Worm (Caenorhabditis elegans): ENCODE results near the gene R02D5.4.
"Not testable (repeated sequence)": the region's sequence is repeated elsewhere in the genome, so short reads cannot be mapped to it uniquely, and the experiment has no call there.

The R02D5.4 gene

DNA sequence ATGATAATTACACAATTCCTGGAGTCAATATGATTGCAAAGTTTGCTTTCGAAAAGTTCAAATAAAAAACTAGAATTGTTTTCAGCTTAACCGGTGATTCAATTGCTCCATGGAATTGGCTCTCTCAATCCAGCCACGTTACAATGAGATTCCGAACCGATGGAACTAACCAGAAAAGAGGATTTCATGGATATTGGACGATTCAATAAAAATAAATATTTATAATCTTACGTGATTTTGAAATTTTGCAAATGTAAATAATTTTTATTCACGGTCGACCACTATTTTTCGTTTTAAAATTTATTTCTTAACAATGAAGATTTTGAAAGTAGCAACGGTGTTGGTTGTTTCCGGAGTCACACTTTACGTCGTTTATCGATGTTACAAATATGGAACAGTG, 2.5 kb downstream of the R02D5.4 start, which contains the start of gene R02D5.10:
Gene R02D5.10 (plus strand): TSS at position 301 of the 400 bp plus-strand sequence.
- no peak for TF ChIP-seq W03F9.2 (tag; optimal IDR thresholded peaks at IDR 0.05)
- no peak for TF ChIP-seq dao-5 (tag; optimal IDR thresholded peaks at IDR 0.05)
- TF ChIP-seq him-1 (tag; optimal IDR thresholded peaks at IDR 0.05), result no peak

DNA sequence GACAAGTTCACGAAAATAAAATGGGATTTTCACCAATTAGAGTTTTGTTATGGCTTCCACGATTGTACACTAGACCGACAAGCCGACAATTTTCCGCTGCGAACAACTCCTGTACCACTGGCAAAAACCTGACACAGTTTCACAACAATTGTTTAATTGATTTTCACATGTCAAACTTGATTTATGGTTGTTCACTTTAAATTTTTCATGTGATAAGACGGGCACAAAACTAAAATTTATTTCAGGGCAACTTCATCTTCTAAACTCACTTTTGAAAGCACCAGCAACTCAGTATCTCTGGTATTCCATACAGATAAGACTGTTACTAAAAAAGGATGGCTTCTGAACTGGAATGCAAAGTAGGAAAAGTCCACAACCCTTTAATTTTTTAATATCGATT, 3.1 kb downstream of the R02D5.4 start, which contains the start of gene R02D5.7:
Gene R02D5.7 (minus strand): TSS at position 101 of the 400 bp plus-strand sequence.
- TF ChIP-seq him-1 (tag; optimal IDR thresholded peaks at IDR 0.05), result no peak
- TF ChIP-seq dao-5 (tag; optimal IDR thresholded peaks at IDR 0.05), result no peak
- TF ChIP-seq W03F9.2 (tag; optimal IDR thresholded peaks at IDR 0.05), result no peak

DNA sequence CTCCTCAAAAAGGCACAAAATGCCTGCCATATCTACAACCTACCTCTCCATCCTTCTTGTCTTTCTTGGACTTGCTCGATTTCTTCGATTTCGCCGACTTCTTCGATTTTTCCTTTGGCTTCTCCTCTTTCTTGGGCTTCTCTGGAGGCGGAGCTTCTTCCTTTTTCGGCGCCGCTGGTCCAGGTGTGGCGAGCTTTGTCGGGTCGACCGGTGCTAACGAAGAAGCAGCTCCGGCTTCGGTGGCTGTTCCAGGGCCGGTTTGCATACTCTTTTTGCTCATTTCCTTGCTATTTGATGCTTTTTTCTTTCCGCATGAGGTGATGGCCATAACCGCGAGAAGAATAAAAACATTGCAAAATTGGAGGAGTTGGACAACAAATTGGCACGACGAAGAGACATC, 3.9 kb downstream of the R02D5.4 start:
- no peak for TF ChIP-seq W03F9.2 (tag; optimal IDR thresholded peaks at IDR 0.05)
- TF ChIP-seq dao-5 (tag; optimal IDR thresholded peaks at IDR 0.05), result no peak
- no peak for TF ChIP-seq him-1 (tag; optimal IDR thresholded peaks at IDR 0.05)

DNA sequence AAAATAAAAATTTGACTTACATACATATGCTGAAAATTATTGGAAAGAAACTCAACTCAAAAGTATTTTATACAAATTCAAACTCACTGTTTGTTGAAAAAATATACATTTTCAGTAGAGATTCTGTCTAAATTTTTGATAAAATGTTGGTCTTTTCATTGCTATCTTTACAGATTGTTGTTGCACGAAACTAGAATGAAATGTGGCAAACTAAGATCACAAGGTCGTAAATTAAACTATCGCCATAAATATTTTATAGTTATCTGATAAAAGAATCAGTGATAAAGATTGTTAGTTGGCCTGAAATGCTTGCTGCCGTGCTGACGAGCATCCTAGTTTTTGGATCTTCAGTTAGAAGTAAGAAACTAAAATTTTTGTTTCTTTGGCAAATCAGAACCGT, 5.5 kb downstream of the R02D5.4 start, which contains the start of gene clec-55:
Gene clec-55 (plus strand): TSS at position 301 of the 400 bp plus-strand sequence.
- TF ChIP-seq him-1 (tag; optimal IDR thresholded peaks at IDR 0.05), result no peak
- no peak for TF ChIP-seq W03F9.2 (tag; optimal IDR thresholded peaks at IDR 0.05)
- TF ChIP-seq dao-5 (tag; optimal IDR thresholded peaks at IDR 0.05), result no peak

DNA sequence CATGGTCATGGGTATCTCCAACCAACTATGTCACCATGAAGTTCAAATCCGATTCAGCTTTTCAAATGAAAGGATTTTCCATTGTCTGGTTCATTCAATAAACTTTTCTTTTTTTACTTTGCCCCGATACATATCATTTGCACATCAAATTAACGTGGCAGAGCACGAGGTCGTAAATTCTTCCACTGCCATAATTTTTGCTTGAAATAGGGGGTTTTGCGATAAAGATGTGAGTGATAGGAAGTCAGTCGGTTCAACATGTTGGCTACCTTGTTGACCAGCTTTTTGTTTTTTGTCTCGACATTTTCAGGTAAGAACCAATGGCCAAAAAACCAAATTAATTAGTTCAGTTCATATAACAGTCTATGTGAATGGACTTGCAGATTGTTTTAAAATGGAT, 7.8 kb downstream of the R02D5.4 start, which contains the start of gene clec-54:
Gene clec-54 (plus strand): TSS at position 224 of the 400 bp plus-strand sequence.
- TF ChIP-seq him-1 (tag; optimal IDR thresholded peaks at IDR 0.05) (no peak), W03F9.2 (tag; optimal IDR thresholded peaks at IDR 0.05) (no peak), dao-5 (tag; optimal IDR thresholded peaks at IDR 0.05) (no peak)

DNA sequence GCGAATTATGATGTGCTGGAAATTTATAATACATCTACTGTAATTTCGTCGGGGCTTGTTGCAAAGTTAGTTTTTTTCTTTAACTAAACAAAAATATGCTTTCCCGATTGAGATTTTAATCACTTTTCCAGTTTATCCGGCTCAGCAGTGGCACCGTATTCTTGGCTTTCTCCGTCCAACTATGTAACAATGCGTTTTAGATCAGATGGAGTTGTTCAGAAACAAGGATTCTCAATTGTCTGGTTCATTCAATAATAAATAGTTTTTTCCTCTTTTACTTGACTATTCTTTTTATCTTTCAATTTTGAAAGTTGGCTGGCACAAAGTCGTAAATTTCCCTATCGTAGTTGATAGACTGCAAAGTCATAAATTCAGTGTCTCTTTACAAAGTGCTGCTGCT, 10.4 kb downstream of the R02D5.4 start, which contains the start of gene clec-56:
Gene clec-56 (plus strand): TSS at position 301 of the 400 bp plus-strand sequence.
- no peak for TF ChIP-seq him-1 (tag; optimal IDR thresholded peaks at IDR 0.05)
- TF ChIP-seq dao-5 (tag; optimal IDR thresholded peaks at IDR 0.05), result no peak
- no peak for TF ChIP-seq W03F9.2 (tag; optimal IDR thresholded peaks at IDR 0.05)

DNA sequence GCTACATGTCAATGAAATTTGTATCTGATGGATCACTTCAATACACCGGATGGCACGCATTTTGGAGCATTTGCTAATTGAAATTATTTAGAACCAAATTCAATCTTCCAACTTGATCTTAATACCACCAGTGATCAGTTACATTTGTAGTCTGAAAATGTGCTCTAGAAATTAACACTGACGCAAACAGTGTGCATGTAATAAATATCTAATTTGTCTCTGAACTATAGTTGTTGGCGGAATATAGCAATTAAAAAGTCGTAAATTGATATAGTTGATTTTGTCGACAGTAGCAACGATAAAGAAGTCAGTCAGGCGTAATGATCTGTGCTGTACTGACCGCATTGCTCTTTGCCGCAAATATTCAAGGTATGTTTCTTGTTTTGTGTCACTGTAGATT, 12.3 kb downstream of the R02D5.4 start, which contains the start of gene clec-227:
Gene clec-227 (plus strand): TSS at position 301 of the 400 bp plus-strand sequence.
- no peak for TF ChIP-seq W03F9.2 (tag; optimal IDR thresholded peaks at IDR 0.05)
- TF ChIP-seq him-1 (tag; optimal IDR thresholded peaks at IDR 0.05), result no peak
- TF ChIP-seq dao-5 (tag; optimal IDR thresholded peaks at IDR 0.05), result no peak

DNA sequence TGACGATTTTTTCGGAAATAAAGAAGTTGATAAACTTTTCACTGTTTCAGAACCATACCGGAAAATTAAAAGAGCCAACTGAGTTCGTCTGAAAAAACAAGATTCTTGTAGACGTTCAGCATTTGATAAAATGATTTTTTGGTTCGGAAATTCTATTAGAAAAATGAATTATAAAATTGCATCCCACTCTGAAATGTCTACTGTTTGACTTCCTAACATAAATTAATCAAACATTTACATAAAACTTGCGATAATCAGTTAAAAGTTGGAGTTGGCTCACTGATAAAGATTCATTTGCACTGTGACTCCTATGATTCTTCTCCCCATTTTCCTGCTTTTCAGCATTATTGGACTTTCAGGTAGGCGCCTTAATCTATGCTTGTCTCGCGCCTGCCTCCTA, 15.6 kb downstream of the R02D5.4 start, which contains the start of gene clec-57:
Gene clec-57 (plus strand): TSS at position 301 of the 400 bp plus-strand sequence.
- TF ChIP-seq W03F9.2 (tag; optimal IDR thresholded peaks at IDR 0.05) (no peak), him-1 (tag; optimal IDR thresholded peaks at IDR 0.05) (no peak), dao-5 (tag; optimal IDR thresholded peaks at IDR 0.05) (no peak)

DNA sequence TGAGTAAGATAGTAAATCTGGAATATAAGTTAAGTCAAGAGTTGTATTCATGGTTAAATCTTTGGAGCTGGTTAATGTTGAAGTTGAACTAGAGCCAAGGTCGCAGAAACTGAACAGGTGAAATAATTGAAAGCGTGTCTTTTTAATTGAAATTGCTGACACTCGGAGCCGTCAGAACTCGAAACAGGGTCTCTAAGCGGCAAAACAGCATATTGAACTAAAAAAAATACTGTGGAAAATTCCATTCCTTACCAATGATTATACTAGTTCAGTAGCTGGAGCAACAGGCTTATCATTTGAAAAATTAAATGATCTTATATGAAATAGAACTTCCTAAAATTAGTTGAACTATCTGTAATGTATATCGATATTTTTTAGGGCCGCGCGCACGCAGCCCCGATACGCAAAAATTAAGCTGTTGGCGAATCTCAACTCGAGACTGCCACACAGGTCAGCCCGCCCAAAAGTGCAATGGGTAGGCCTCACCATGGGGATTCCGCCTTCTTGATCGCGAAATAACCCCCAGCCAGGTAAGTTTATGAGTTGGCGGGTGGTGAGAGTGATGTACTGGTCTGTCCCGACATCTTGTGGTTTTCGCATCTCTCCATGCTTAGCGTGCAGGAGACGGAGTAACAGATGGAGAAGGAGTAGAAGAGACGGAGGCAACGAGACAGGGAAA, 16.1 kb downstream of the R02D5.4 start, which contains the start of gene srz-97:
Gene srz-97 (minus strand): TSS at position 51 of the 679 bp plus-strand sequence.
- no peak for TF ChIP-seq him-1 (tag; optimal IDR thresholded peaks at IDR 0.05)
- no peak for TF ChIP-seq W03F9.2 (tag; optimal IDR thresholded peaks at IDR 0.05)
- TF ChIP-seq dao-5 (tag; optimal IDR thresholded peaks at IDR 0.05), result no peak

DNA sequence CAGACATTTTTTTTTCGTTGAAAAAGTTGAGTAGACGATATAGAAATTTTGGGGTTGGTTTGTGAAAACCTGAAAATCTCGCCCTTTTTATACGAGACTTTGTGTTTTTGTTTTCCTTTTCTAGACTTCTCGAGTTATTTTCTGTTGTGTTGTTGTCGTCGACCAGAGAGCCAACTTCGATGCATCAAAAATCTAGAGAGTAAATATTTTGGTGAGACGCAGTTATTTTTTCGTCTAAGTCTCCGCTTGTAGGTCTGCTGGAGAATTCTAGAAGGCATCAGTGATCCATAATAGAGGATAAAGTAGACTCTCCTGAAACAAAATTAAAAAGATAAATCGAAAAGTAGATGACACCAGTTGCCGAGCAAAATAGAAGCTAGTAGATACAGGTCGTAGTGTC, 20.1 kb downstream of the R02D5.4 start, which contains the start of gene F08H9.4:
Gene F08H9.4 (minus strand): TSS at position 61 of the 400 bp plus-strand sequence.
- TF ChIP-seq W03F9.2 (tag; optimal IDR thresholded peaks at IDR 0.05) (no peak), him-1 (tag; optimal IDR thresholded peaks at IDR 0.05) (no peak), dao-5 (tag; optimal IDR thresholded peaks at IDR 0.05) (no peak)

DNA sequence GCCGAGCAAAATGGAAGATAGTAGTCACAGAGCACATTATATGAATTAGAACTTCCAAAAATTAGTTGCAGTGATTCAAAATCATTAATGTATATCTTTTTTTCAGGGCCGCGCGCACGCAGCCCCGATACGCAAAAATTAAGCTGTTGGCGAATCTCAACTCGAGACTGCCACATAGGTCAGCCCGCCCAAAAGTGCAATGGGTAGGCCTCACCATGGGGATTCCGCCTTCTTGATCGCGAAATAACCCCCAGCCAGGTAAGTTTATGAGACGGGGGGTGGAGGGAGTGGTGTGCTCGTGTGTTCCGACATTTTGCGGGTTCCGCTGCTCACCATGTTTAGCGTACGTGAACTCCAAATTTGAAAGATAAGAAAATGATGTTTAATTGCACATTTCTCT, 21.4 kb downstream of the R02D5.4 start, which contains the start of gene F08H9.3:
Gene F08H9.3 (minus strand): TSS at position 252 of the 400 bp plus-strand sequence.
- TF ChIP-seq W03F9.2, dao-5, him-1 (tag; optimal IDR thresholded peaks at IDR 0.05): not testable (repeated sequence)

DNA sequence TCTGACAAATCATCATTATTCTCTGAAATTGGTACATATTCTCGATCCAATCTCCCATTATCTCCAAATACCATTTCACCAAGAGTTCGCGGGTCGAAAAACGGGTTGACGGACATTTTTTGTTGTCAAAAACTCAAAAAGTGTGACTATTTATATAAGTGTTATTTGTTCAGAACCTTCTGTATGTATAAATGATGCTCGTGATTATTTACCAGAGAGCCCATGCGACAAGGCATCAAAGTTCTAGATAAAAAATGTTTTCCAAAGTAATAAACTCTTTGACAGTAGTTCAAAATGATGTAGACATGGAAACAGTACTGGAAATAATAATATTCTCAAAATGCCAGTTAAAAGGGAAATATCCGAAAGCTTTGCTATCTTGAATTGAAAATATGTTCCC, 21.8 kb downstream of the R02D5.4 start:
- TF ChIP-seq him-1 (tag; optimal IDR thresholded peaks at IDR 0.05), result no peak
- TF ChIP-seq W03F9.2 (tag; optimal IDR thresholded peaks at IDR 0.05), result no peak
- TF ChIP-seq dao-5 (tag; optimal IDR thresholded peaks at IDR 0.05), result no peak

DNA sequence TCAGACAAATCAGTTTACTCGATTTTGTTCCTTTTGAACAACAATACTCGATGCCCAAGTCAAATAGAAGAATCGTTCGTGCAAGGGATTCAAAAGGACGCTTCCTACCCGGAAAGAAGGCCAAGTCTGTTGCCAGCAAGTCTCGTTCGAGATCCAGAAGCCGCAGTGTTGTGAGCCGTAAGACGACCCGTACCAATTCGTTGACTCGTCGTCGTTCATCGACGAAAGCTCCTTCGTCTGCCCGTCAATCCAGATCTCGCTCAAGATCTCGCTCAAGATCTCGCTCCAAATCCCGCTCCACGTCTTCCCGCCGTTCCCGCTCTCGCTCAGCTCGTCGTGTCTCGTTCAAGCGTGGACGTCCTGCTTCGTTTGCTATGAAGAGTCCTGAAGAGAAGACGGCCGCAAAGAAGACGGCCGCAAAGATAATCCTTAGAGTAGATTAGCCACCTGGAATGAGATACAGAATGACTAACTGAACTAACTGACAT, 23.8 kb downstream of the R02D5.4 start, which contains the start of gene F08H9.2:
Gene F08H9.2 (plus strand): TSS at position 51 of the 488 bp plus-strand sequence.
- TF ChIP-seq dao-5 (tag; optimal IDR thresholded peaks at IDR 0.05), result no peak

DNA sequence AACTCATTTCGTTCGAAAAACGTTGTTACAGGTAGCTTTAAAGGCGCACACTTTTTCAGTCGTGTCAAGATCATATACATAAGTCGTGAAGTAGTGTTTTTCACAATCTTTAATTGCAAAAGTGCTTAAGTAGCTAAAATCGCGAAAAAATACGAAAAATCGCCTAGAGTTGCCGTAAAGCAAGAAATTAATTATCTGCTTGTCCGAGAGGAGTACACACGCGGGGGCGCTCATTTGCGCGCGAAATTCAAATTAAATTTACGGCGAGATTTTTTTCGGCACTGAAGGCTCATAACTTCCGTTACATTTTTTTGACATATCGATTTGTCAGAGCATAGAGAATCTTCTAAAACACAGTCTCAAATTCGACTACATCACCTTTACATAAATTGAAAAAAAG, 24.4 kb downstream of the R02D5.4 start:
- TF ChIP-seq dao-5 (tag; optimal IDR thresholded peaks at IDR 0.05) (no peak), W03F9.2 (tag; optimal IDR thresholded peaks at IDR 0.05) (no peak), him-1 (tag; optimal IDR thresholded peaks at IDR 0.05) (no peak)

All from whole organism, L4/young adult.